Fruit fly (Drosophila melanogaster): ENCODE data around the gene CG31140.

The CG31140 gene

dm6 chr3R:24031825-24032523 lies 69.0 kb downstream of the CG31140 start, which contains the start of the genes KrT95D and Mettl3 (continued):
- TF ChIP-seq btn (GFP tag; optimal IDR thresholded peaks at IDR 0.05) (no peak), cas (GFP tag; IDR thresholded peaks at IDR 0.05) (no peak), CG15269 (tag; optimal IDR thresholded peaks at IDR 0.05) (no peak), CG17359 (tag; optimal IDR thresholded peaks at IDR 0.05) (peak; percentile 23), sd (tag; optimal IDR thresholded peaks at IDR 0.05) (peak; percentile 34), CG15073 (GFP tag; optimal IDR thresholded peaks at IDR 0.05) (no peak), so (GFP tag; IDR thresholded peaks at IDR 0.05) (no peak), twi (tag; optimal IDR thresholded peaks at IDR 0.05) (no peak), maf-S (GFP tag; optimal IDR thresholded peaks at IDR 0.05) (peak; percentile 36), Nf-YC (tag; optimal IDR thresholded peaks at IDR 0.05) (peak; percentile 27), ro (GFP tag; IDR thresholded peaks at IDR 0.05) (no peak), HLH54F (GFP tag; optimal IDR thresholded peaks at IDR 0.05) (no peak), CG32772 (GFP tag; IDR thresholded peaks at IDR 0.05) (peak; percentile 59), row (GFP tag; IDR thresholded peaks at IDR 0.05) (no peak), eve (GFP tag; optimal IDR thresholded peaks at IDR 0.05) (no peak), fd64A (GFP tag; optimal IDR thresholded peaks at IDR 0.05) (no peak), CG2199 (GFP tag; IDR thresholded peaks at IDR 0.05) (0 out of 3 replicates have a peak, but pooled peaks have one; percentile 21), lilli (GFP tag; optimal IDR thresholded peaks at IDR 0.05) (peak; percentile 15), Asciz (GFP tag; optimal IDR thresholded peaks at IDR 0.05) (no peak), H2.0 (GFP tag; IDR thresholded peaks at IDR 0.05) (no peak), hb (GFP tag; IDR thresholded peaks at IDR 0.05; ENCODE audit: partially characterized antibody) (no peak), CG7928 (GFP tag; optimal IDR thresholded peaks at IDR 0.05) (no peak), CG2120 (GFP tag; optimal IDR thresholded peaks at IDR 0.05) (peak; percentile 30), Med (GFP tag) (peak; percentile 81), CG10274 (GFP tag; optimal IDR thresholded peaks at IDR 0.05) (no peak), Awh (GFP tag; IDR thresholded peaks at IDR 0.05) (no peak), schlank (tag; optimal IDR thresholded peaks at IDR 0.05) (no peak), D19A (tag; optimal IDR thresholded peaks at IDR 0.05) (no peak), BEAF-32 (GFP tag; optimal IDR thresholded peaks at IDR 0.05) (peak; percentile 56), nerfin-1 (tag; optimal IDR thresholded peaks at IDR 0.05) (no peak), Elba2 (GFP tag; optimal IDR thresholded peaks at IDR 0.05) (no peak), CG9215 (GFP tag; IDR thresholded peaks at IDR 0.05) (no peak), Hr39 (optimal IDR thresholded peaks at IDR 0.05) (no peak), CG17829 (tag; optimal IDR thresholded peaks at IDR 0.05) (peak; percentile 36), CG2712 (tag; optimal IDR thresholded peaks at IDR 0.05) (peak; percentile 37), pnt (GFP tag; optimal IDR thresholded peaks at IDR 0.05) (no peak), Sry-δ (GFP tag; optimal IDR thresholded peaks at IDR 0.05) (peak; percentile 37), tna (GFP tag; IDR thresholded peaks at IDR 0.05; ENCODE audit: partially characterized antibody) (no peak), CG1233 (GFP tag; optimal IDR thresholded peaks at IDR 0.05) (peak; percentile 5), tgo (GFP tag; IDR thresholded peaks at IDR 0.05) (no peak), tx (GFP tag; optimal IDR thresholded peaks at IDR 0.05) (no peak), odd (GFP tag; optimal IDR thresholded peaks at IDR 0.05) (no peak), nmo (GFP tag; optimal IDR thresholded peaks at IDR 0.05) (peak; percentile 60), BtbVII (GFP tag; optimal IDR thresholded peaks at IDR 0.05) (no peak), danr (GFP tag; IDR thresholded peaks at IDR 0.05) (no peak), CG17385 (GFP tag; optimal IDR thresholded peaks at IDR 0.05) (no peak), Hey (tag; optimal IDR thresholded peaks at IDR 0.05) (no peak), CG6254 (GFP tag; optimal IDR thresholded peaks at IDR 0.05) (no peak), CG6765 (GFP tag; optimal IDR thresholded peaks at IDR 0.05) (no peak), esg (GFP tag; conservative IDR thresholded peaks at IDR 0.05) (no peak), Dp (GFP tag; optimal IDR thresholded peaks at IDR 0.05) (peak; percentile 45)

Data from whole organism, embryonic.